Worm (Caenorhabditis elegans) whole organism, mixed stage, embryonic: ENCODE measurements around the gene T10B10.4.
A peak's percentile ranks its signal among the peaks of the same experiment; 100 is the strongest.

Experiments used
- M03D4.4 ChIP-seq: sonication (generic microtip); optimal IDR thresholded peaks from 2 replicates; lab custom pipeline; 2017; ENCODE audit warnings: mild to moderate bottlenecking, missing genetic modification characterization, missing compliant biosample characterization
- bed-3 ChIP-seq: fragments of 200-800 bp; sonication (Bioruptor generic); optimal IDR thresholded peaks from 3 replicates; lab custom pipeline; 2018; ENCODE audit warnings: mild to moderate bottlenecking, missing genetic modification characterization, moderate library complexity, missing compliant biosample characterization
- blmp-1 ChIP-seq: fragments of 150-350 bp; optimal IDR thresholded peaks from 2 replicates; lab custom pipeline; 2014; ENCODE audit warnings: missing biosample characterization, missing genetic modification characterization
- ceh-39 ChIP-seq: fragments of 150-350 bp; optimal IDR thresholded peaks from 2 replicates; lab custom pipeline; 2014; ENCODE audit warnings: missing biosample characterization, missing genetic modification characterization
- ceh-83 ChIP-seq: fragments of 200-800 bp; sonication (Bioruptor generic); optimal IDR thresholded peaks from 2 replicates; lab custom pipeline; 2018; ENCODE audit warnings: mild to moderate bottlenecking, missing genetic modification characterization, missing compliant biosample characterization
- ces-1 ChIP-seq: fragments of 150-350 bp; optimal IDR thresholded peaks from 2 replicates; lab custom pipeline; 2014; ENCODE audit warnings: missing biosample characterization, missing genetic modification reagents, missing genetic modification characterization
- cnd-1 ChIP-seq: fragments of 200-800 bp; sonication (Bioruptor generic); optimal IDR thresholded peaks from 2 replicates; lab custom pipeline; 2018; ENCODE audit warnings: mild to moderate bottlenecking, missing genetic modification characterization, missing compliant biosample characterization
- drap-1 ChIP-seq: fragments of 200-800 bp; sonication (Bioruptor generic); optimal IDR thresholded peaks from 3 replicates; lab custom pipeline; 2018; ENCODE audit warnings: mild to moderate bottlenecking, missing genetic modification characterization, missing compliant biosample characterization
- elt-1 ChIP-seq: sonication (generic microtip); optimal IDR thresholded peaks from 2 replicates; lab custom pipeline; 2017; ENCODE audit warnings: missing genetic modification characterization, mild to moderate bottlenecking, missing compliant biosample characterization, antibody characterized with exemption, moderate library complexity, borderline replicate concordance; ENCODE audit not compliant: insufficient read depth
- elt-3 ChIP-seq: fragments of 150-350 bp; optimal IDR thresholded peaks from 2 replicates; lab custom pipeline; 2014; ENCODE audit warnings: missing biosample characterization, missing genetic modification characterization
- flh-1 ChIP-seq: fragments of 200-800 bp; sonication (Bioruptor generic); optimal IDR thresholded peaks from 2 replicates; lab custom pipeline; 2018; ENCODE audit warnings: mild to moderate bottlenecking, missing genetic modification characterization, moderate library complexity, missing compliant biosample characterization
- ham-2 ChIP-seq: fragments of 200-800 bp; sonication (Bioruptor generic); optimal IDR thresholded peaks from 2 replicates; lab custom pipeline; 2018; ENCODE audit warnings: mild to moderate bottlenecking, missing genetic modification characterization, missing compliant biosample characterization
- lin-13 ChIP-seq: fragments of 150-350 bp; optimal IDR thresholded peaks from 2 replicates; lab custom pipeline; 2014; ENCODE audit warnings: missing biosample characterization, missing genetic modification characterization
- lsy-2 ChIP-seq: fragments of 150-350 bp; optimal IDR thresholded peaks from 2 replicates; lab custom pipeline; 2014; ENCODE audit warnings: missing biosample characterization, missing genetic modification characterization
- mab-5 ChIP-seq: fragments of 150-350 bp; optimal IDR thresholded peaks from 2 replicates; lab custom pipeline; 2014; ENCODE audit warnings: missing biosample characterization, missing genetic modification characterization
- mep-1 ChIP-seq: fragments of 150-350 bp; optimal IDR thresholded peaks from 2 replicates; lab custom pipeline; 2017; ENCODE audit warnings: missing biosample characterization, missing genetic modification reagents, missing genetic modification characterization, inconsistent platforms
- mls-2 ChIP-seq: sonication (generic microtip); optimal IDR thresholded peaks from 2 replicates; lab custom pipeline; 2016; ENCODE audit warnings: mild to moderate bottlenecking, missing genetic modification characterization, moderate library complexity, missing compliant biosample characterization
- nhr-12 ChIP-seq: fragments of 150-350 bp; optimal IDR thresholded peaks from 2 replicates; lab custom pipeline; 2014; ENCODE audit warnings: missing biosample characterization, missing genetic modification characterization
- nhr-2 ChIP-seq: fragments of 150-350 bp; optimal IDR thresholded peaks from 2 replicates; lab custom pipeline; 2014; ENCODE audit warnings: missing biosample characterization, missing genetic modification characterization
- nhr-237 ChIP-seq: fragments of 150-350 bp; optimal IDR thresholded peaks from 2 replicates; lab custom pipeline; 2014; ENCODE audit warnings: missing biosample characterization, missing genetic modification characterization
- nhr-28 ChIP-seq: fragments of 150-350 bp; optimal IDR thresholded peaks from 2 replicates; lab custom pipeline; 2014; ENCODE audit warnings: missing biosample characterization, missing genetic modification characterization
- nhr-76 ChIP-seq: sonication (generic microtip); optimal IDR thresholded peaks from 2 replicates; lab custom pipeline; 2017; ENCODE audit warnings: missing biosample characterization, missing genetic modification characterization
- pha-4 ChIP-seq: fragments of 150-350 bp; optimal IDR thresholded peaks from 2 replicates; lab custom pipeline; 2018; ENCODE audit warnings: missing biosample characterization, missing genetic modification reagents, missing genetic modification characterization
- sem-2 ChIP-seq: fragments of 200-800 bp; sonication (Bioruptor generic); optimal IDR thresholded peaks from 2 replicates; lab custom pipeline; 2018; ENCODE audit warnings: mild to moderate bottlenecking, missing genetic modification characterization, missing compliant biosample characterization
- snpc-4 ChIP-seq: fragments of 150-350 bp; optimal IDR thresholded peaks from 2 replicates; lab custom pipeline; 2014; ENCODE audit warnings: missing biosample characterization, missing genetic modification characterization
- sptf-1 ChIP-seq: sonication (generic microtip); optimal IDR thresholded peaks from 2 replicates; lab custom pipeline; 2017; ENCODE audit warnings: mild to moderate bottlenecking, missing genetic modification characterization, moderate library complexity, missing compliant biosample characterization
- tbx-8 ChIP-seq: fragments of 200-800 bp; sonication (Bioruptor generic); optimal IDR thresholded peaks from 2 replicates; lab custom pipeline; 2018; ENCODE audit warnings: mild to moderate bottlenecking, missing genetic modification characterization, moderate library complexity, missing compliant biosample characterization
- unc-39 ChIP-seq: fragments of 150-350 bp; optimal IDR thresholded peaks from 2 replicates; lab custom pipeline; 2014; ENCODE audit warnings: missing biosample characterization, missing genetic modification characterization
- unc-62 ChIP-seq: fragments of 150-350 bp; optimal IDR thresholded peaks from 2 replicates; lab custom pipeline; 2014; ENCODE audit warnings: missing biosample characterization, missing genetic modification reagents, missing genetic modification characterization
- zip-8 ChIP-seq: fragments of 150-350 bp; optimal IDR thresholded peaks from 2 replicates; lab custom pipeline; 2014; ENCODE audit warnings: missing biosample characterization, missing genetic modification characterization
- ztf-11 ChIP-seq: fragments of 150-350 bp; optimal IDR thresholded peaks from 2 replicates; lab custom pipeline; 2014; ENCODE audit warnings: missing biosample characterization, missing genetic modification characterization

T10B10.4 gene

DNA sequence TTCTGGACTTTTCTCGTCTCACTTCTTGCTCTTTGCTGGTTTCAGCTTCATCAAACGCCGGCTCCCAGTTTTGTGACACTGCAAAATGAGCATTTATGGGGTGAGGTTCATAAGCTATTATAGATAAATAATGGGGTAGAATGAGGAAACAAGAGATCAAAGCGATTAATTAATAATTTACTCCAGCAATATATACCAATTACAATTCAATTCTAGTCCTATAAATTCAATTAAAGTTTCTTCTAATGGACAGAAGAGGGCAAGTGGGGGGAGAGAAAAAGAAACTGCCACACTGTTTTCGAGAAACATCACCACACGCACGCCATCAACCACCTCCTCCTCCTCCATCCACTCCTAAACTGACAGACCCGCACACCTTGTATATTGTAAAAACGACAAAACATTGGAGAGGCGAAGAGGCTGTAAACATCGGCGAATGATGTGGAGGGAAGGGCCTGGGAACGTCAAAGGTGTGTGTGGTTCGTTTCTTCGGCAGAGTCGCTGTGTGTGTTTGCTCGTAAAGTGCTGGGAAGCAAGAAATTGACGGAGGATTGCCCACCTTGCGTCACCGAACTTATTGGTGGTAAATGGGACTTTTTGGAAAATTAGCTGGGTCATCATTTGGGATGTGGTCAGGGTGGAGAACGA lies 23.4 kb downstream of the T10B10.4 start, which contains the start of the genes H03A11.13 and famk-1:
Gene H03A11.13 (minus strand): TSS at position 51 of the 648 bp plus-strand sequence.
Gene famk-1 (minus strand): TSS at position 78 of the 648 bp plus-strand sequence.
- TF ChIP-seq mep-1 (tag; lab: Kevin White, UChicago) (no peak), mls-2 (tag; lab: Kevin White, UChicago) (peak; percentile 19)

DNA sequence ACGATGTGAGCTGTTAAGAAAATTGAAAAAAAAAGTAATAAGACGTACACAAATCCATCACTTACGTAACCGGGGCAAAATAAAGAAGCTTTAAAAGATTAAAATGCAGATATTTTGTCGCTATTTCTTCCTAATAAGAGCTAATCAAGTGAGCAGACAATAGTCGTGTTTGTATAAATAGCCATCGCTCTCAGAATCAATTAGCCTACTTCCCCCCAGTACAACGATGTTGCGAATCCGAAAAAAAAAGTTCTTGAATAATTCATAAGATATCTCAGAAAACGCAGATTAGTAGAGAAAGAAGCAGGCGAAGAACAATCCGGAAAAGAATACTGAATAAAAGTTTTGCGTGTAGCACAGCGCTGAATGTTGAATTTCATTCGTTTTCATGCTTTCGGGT lies 25.3 kb downstream of the T10B10.4 start:
- TF ChIP-seq M03D4.4 (tag; lab: Kevin White, UChicago): no peak
- TF ChIP-seq nhr-76 (tag; lab: Kevin White, UChicago): no peak
- no peak for TF ChIP-seq mep-1 (tag; lab: Kevin White, UChicago)
- no peak for TF ChIP-seq unc-39 (tag; lab: Kevin White, UChicago)
- TF ChIP-seq bed-3 (GFP tag; lab: Kevin White, UChicago): no peak
- TF ChIP-seq lsy-2 (tag; lab: Kevin White, UChicago): no peak
- no peak for TF ChIP-seq ceh-39
- no peak for TF ChIP-seq lin-13 (tag; lab: Kevin White, UChicago)
- no peak for TF ChIP-seq pha-4 (tag; lab: Kevin White, UChicago)
- no peak for TF ChIP-seq cnd-1
- TF ChIP-seq sptf-1 (tag; lab: Kevin White, UChicago): no peak
- TF ChIP-seq elt-1 (tag; lab: Kevin White, UChicago): no peak
- TF ChIP-seq, all 35 proteins: peak for 0

DNA sequence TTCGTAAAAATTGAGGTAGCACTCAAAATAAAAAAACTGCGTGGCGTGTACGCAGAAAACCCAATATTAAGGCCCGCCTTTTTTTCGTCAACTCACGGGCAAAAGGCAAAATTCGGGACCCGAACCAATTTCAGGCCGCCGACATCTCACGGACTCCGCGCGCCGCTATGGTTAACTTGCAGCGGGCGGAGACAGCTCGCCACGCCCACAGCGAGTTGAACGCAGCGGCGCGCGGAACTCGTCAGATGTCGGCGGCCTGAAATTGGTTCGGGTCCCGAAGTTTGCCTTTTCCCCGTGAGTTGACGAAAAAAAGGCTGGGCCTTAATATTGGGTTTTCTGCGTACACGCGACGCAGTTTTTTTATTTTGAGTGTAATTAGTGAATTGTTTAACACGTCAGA lies 31.2 kb downstream of the T10B10.4 start:
- TF ChIP-seq nhr-237 (tag; lab: Kevin White, UChicago): no peak
- TF ChIP-seq nhr-12 (tag; lab: Kevin White, UChicago): no peak
- TF ChIP-seq snpc-4 (tag; lab: Kevin White, UChicago): no peak
- TF ChIP-seq pha-4 (tag; lab: Kevin White, UChicago): no peak
- no peak for TF ChIP-seq elt-3 (tag; lab: Kevin White, UChicago)
- no peak for TF ChIP-seq unc-62
- no peak for TF ChIP-seq blmp-1 (tag; lab: Kevin White, UChicago)
- TF ChIP-seq ceh-39: no peak
- TF ChIP-seq mep-1 (tag; lab: Kevin White, UChicago): no peak
- TF ChIP-seq unc-39 (tag; lab: Kevin White, UChicago): no peak
- no peak for TF ChIP-seq ham-2 (GFP tag; lab: Kevin White, UChicago)
- no peak for TF ChIP-seq elt-1 (tag; lab: Kevin White, UChicago)
- no peak for TF ChIP-seq mab-5 (tag; lab: Kevin White, UChicago)
- TF ChIP-seq drap-1 (GFP tag; lab: Kevin White, UChicago): no peak
- TF ChIP-seq flh-1 (GFP tag; lab: Kevin White, UChicago): no peak
- no peak for TF ChIP-seq nhr-28 (tag; lab: Kevin White, UChicago)
- no peak for TF ChIP-seq cnd-1
- no peak for TF ChIP-seq tbx-8
- no peak for TF ChIP-seq ces-1 (GFP tag; lab: Kevin White, UChicago)
- no peak for TF ChIP-seq ztf-11
- TF ChIP-seq, all 35 proteins: peak for 0

DNA sequence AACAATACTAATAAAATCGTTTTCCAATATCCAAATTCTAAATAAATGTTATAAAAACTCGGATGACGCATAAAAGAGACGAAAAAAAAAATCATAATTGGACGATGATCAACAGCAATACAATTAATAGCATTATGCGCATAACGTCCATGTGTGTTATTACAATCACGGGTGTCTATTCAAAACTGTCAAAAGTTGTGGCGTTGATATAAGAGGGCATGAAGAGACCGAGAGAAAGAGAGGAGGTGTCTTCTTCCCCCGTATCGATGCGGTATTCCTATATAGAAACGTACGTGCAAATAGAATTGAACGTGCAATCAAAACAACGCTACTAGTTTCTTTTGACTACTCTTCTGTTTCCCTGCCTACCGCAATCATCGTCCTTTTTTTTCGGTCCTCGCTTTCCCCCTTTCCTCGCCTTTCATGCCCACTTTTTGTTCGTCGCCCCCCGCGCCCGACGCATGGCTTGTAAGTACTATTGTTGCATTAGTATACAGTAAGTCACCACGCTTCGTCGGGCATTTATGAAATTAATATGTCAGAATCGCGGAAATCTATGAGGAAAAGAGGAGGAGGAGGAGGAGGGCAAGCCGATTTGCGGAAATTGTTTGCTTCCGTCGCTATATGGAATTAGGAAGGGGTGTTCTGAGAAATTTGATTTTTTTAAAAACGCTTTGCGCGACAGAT lies 32.1 kb downstream of the T10B10.4 start:
- no peak for TF ChIP-seq lsy-2 (tag; lab: Kevin White, UChicago)
- peak; percentile 41 for TF ChIP-seq ham-2 (GFP tag; lab: Kevin White, UChicago)
- TF ChIP-seq snpc-4 (tag; lab: Kevin White, UChicago): no peak
- no peak for TF ChIP-seq nhr-28 (tag; lab: Kevin White, UChicago)
- no peak for TF ChIP-seq sptf-1 (tag; lab: Kevin White, UChicago)
- no peak for TF ChIP-seq nhr-12 (tag; lab: Kevin White, UChicago)
- peak; percentile 19 for TF ChIP-seq ces-1 (GFP tag; lab: Kevin White, UChicago)
- TF ChIP-seq pha-4 (tag; lab: Kevin White, UChicago): peak; percentile 9
- no peak for TF ChIP-seq ceh-39

DNA sequence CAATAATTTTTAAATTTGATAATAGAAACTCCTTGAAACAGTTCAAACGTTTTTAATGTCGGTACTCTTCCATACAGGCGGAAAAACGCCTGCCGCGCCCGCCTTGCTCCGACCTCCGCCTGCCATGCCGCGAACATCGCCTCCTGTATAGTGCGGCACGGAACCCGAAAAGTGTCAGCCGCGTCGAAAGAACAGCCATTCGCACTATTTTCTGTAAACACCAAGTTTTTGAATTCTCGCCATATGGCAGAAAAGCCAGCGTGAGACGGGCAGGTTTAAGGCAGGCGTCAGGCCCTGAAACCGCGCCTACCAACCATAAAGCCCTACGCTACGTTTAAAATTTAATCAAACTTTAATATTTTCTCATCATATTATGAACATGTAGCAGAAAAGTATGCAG lies 32.9 kb downstream of the T10B10.4 start:
- TF ChIP-seq unc-39 (tag; lab: Kevin White, UChicago) (no peak), sptf-1 (tag; lab: Kevin White, UChicago) (no peak), zip-8 (tag; lab: Kevin White, UChicago) (no peak), pha-4 (tag; lab: Kevin White, UChicago) (no peak), lsy-2 (tag; lab: Kevin White, UChicago) (no peak), unc-62 (no peak), nhr-28 (tag; lab: Kevin White, UChicago) (no peak), cnd-1 (no peak), sem-2 (GFP tag; lab: Kevin White, UChicago) (no peak), elt-3 (tag; lab: Kevin White, UChicago) (no peak), nhr-2 (tag; lab: Kevin White, UChicago) (no peak), blmp-1 (tag; lab: Kevin White, UChicago) (no peak), ceh-39 (no peak), ces-1 (GFP tag; lab: Kevin White, UChicago) (no peak), nhr-237 (tag; lab: Kevin White, UChicago) (no peak), ceh-83 (no peak), elt-1 (tag; lab: Kevin White, UChicago) (no peak), drap-1 (GFP tag; lab: Kevin White, UChicago) (no peak), tbx-8 (no peak), nhr-12 (tag; lab: Kevin White, UChicago) (no peak)
- TF ChIP-seq, all 35 proteins: peak for 0
